Fruit fly (Drosophila melanogaster): Measurements from ENCODE around the gene GatC.

GatC gene

dm6 chr2L:13793405-13793804 lies 39.5 kb downstream of the GatC start, which contains the start of gene Sec71 (continued):
- TF ChIP-seq CG8359 (GFP tag; optimal IDR thresholded peaks at IDR 0.05; ENCODE audit: borderline replicate concordance), result no peak
- TF ChIP-seq CG34422 (GFP tag; IDR thresholded peaks at IDR 0.05), result peak; percentile 45; the same call in 1 of the 3 replicates
- TF ChIP-seq rib (GFP tag; IDR thresholded peaks at IDR 0.05), result no peak
- TF ChIP-seq CHES-1-like (GFP tag; optimal IDR thresholded peaks at IDR 0.05), result peak; percentile 15
- no peak for TF ChIP-seq cad (GFP tag; optimal IDR thresholded peaks at IDR 0.05)
- no peak for TF ChIP-seq CG3838 (GFP tag; optimal IDR thresholded peaks at IDR 0.05)
- no peak for TF ChIP-seq H2.0 (GFP tag; IDR thresholded peaks at IDR 0.05)
- peak; percentile 98 for TF ChIP-seq Myb (GFP tag; optimal IDR thresholded peaks at IDR 0.05)
- no peak for TF ChIP-seq BtbVII (GFP tag; optimal IDR thresholded peaks at IDR 0.05)
- TF ChIP-seq CG13894 (tag; optimal IDR thresholded peaks at IDR 0.05), result no peak
- TF ChIP-seq CG12659 (GFP tag; optimal IDR thresholded peaks at IDR 0.05), result peak; percentile 39
- TF ChIP-seq gro (GFP tag; optimal IDR thresholded peaks at IDR 0.05), result no peak
- no peak for TF ChIP-seq prd (optimal IDR thresholded peaks at IDR 0.05)
- no peak for TF ChIP-seq prd (GFP tag; IDR thresholded peaks at IDR 0.05)
- TF ChIP-seq bbx (GFP tag; IDR thresholded peaks at IDR 0.05; ENCODE audit: partially characterized antibody), result peak; percentile 30; the same call in 1 of the 2 replicates
- no peak for TF ChIP-seq CG4404 (GFP tag; IDR thresholded peaks at IDR 0.05)
- TF ChIP-seq CG43689 (GFP tag; IDR thresholded peaks at IDR 0.05), result no peak
- no peak for TF ChIP-seq CG10366 (GFP tag; IDR thresholded peaks at IDR 0.05)
- TF ChIP-seq tio (GFP tag; optimal IDR thresholded peaks at IDR 0.05), result no peak
- TF ChIP-seq Sry-β (GFP tag; optimal IDR thresholded peaks at IDR 0.05), result no peak
- no peak for TF ChIP-seq hb (GFP tag; IDR thresholded peaks at IDR 0.05; ENCODE audit: partially characterized antibody)
- no peak for TF ChIP-seq kah (GFP tag; optimal IDR thresholded peaks at IDR 0.05)
- TF ChIP-seq grn (GFP tag; optimal IDR thresholded peaks at IDR 0.05), result no peak
- TF ChIP-seq Drgx (GFP tag; IDR thresholded peaks at IDR 0.05), result 0 out of 2 replicates have a peak, but pooled peaks have one; percentile 12
- TF ChIP-seq wek (GFP tag; optimal IDR thresholded peaks at IDR 0.05), result no peak
- no peak for TF ChIP-seq CG32532 (GFP tag; IDR thresholded peaks at IDR 0.05)
- TF ChIP-seq CkIIα-i1 (GFP tag; IDR thresholded peaks at IDR 0.05), result no peak
- TF ChIP-seq Dip3 (GFP tag; optimal IDR thresholded peaks at IDR 0.05), result no peak
- TF ChIP-seq eyg (GFP tag; optimal IDR thresholded peaks at IDR 0.05), result no peak
- no peak for TF ChIP-seq CrebB (tag; optimal IDR thresholded peaks at IDR 0.05)
- no peak for TF ChIP-seq cato (GFP tag; optimal IDR thresholded peaks at IDR 0.05; ENCODE audit: borderline replicate concordance)
- TF ChIP-seq Trl (optimal IDR thresholded peaks at IDR 0.05), result no peak
- TF ChIP-seq Trl (GFP tag; optimal IDR thresholded peaks at IDR 0.05), result no peak
- no peak for TF ChIP-seq Antp (GFP tag; optimal IDR thresholded peaks at IDR 0.05)
- TF ChIP-seq CG16813 (GFP tag; IDR thresholded peaks at IDR 0.05; ENCODE audit: partially characterized antibody), result no peak
- no peak for TF ChIP-seq CG15696 (tag; optimal IDR thresholded peaks at IDR 0.05)
- peak; percentile 78 for TF ChIP-seq pzg (GFP tag; optimal IDR thresholded peaks at IDR 0.05)
- no peak for TF ChIP-seq HLH54F (GFP tag; optimal IDR thresholded peaks at IDR 0.05)
- no peak for TF ChIP-seq yki (optimal IDR thresholded peaks at IDR 0.05)
- no peak for TF ChIP-seq mld (GFP tag; IDR thresholded peaks at IDR 0.05; ENCODE audit: partially characterized antibody)
- no peak for TF ChIP-seq CG14014 (GFP tag; IDR thresholded peaks at IDR 0.05)
- no peak for TF ChIP-seq sob (GFP tag; IDR thresholded peaks at IDR 0.05)
- no peak for TF ChIP-seq CG18476 (GFP tag; optimal IDR thresholded peaks at IDR 0.05)
- TF ChIP-seq Dfd (GFP tag; optimal IDR thresholded peaks at IDR 0.05), result no peak
- no peak for TF ChIP-seq Xbp1 (GFP tag; optimal IDR thresholded peaks at IDR 0.05)
- no peak for TF ChIP-seq Oaz (GFP tag; IDR thresholded peaks at IDR 0.05)
- no peak for TF ChIP-seq sqz (GFP tag; optimal IDR thresholded peaks at IDR 0.05)
- no peak for TF ChIP-seq Xrp1 (GFP tag; IDR thresholded peaks at IDR 0.05)
- TF ChIP-seq Dip2 (GFP tag; IDR thresholded peaks at IDR 0.05), result no peak
- TF ChIP-seq bcd (GFP tag; optimal IDR thresholded peaks at IDR 0.05), result no peak
- TF ChIP-seq Chrac-16 (GFP tag; optimal IDR thresholded peaks at IDR 0.05), result no peak
- TF ChIP-seq Lhr (GFP tag; optimal IDR thresholded peaks at IDR 0.05), result peak; percentile 27
- no peak for TF ChIP-seq Neu2 (GFP tag; optimal IDR thresholded peaks at IDR 0.05; ENCODE audit: borderline replicate concordance)
